Fruit fly (Drosophila melanogaster): ENCODE measurements around the gene Ho.
A peak's percentile ranks its signal among the peaks of the same experiment; 100 is the strongest.

Ho gene

dm6 chr3R:11678016-11678415 lies 1.5 kb upstream of the Ho start, which contains the start of gene CG18476:
Gene CG18476, minus strand, starts transcription at chr3R:11678116.
- TF ChIP-seq CG10543 (GFP tag; optimal IDR thresholded peaks at IDR 0.05) (peak; percentile 66), PHDP (tag; optimal IDR thresholded peaks at IDR 0.05) (peak; percentile 94), CG18262 (tag; optimal IDR thresholded peaks at IDR 0.05) (peak; percentile 94), Lim3 (GFP tag; IDR thresholded peaks at IDR 0.05) (peak; percentile 43; the same call in 1 of the 2 replicates), CG11696 (GFP tag; IDR thresholded peaks at IDR 0.05) (peak; percentile 82), CG12104 (GFP tag; optimal IDR thresholded peaks at IDR 0.05) (peak; percentile 89), CG4854 (GFP tag; optimal IDR thresholded peaks at IDR 0.05) (peak; percentile 67), CG34224 (GFP tag; IDR thresholded peaks at IDR 0.05; ENCODE audit: partially characterized antibody) (no peak), hkb (optimal IDR thresholded peaks at IDR 0.05) (no peak), hkb (GFP tag; IDR thresholded peaks at IDR 0.05) (peak; percentile 94), Doc3 (GFP tag; IDR thresholded peaks at IDR 0.05; ENCODE audit: partially characterized antibody) (no peak), CG4707 (GFP tag; optimal IDR thresholded peaks at IDR 0.05) (peak; percentile 17), cg (GFP tag; optimal IDR thresholded peaks at IDR 0.05) (no peak), CG32772 (GFP tag; IDR thresholded peaks at IDR 0.05) (peak; percentile 92), Jarid2 (GFP tag; optimal IDR thresholded peaks at IDR 0.05) (peak; percentile 29), CG17328 (GFP tag; IDR thresholded peaks at IDR 0.05) (peak; percentile 93), Trl (optimal IDR thresholded peaks at IDR 0.05) (no peak), Trl (GFP tag; optimal IDR thresholded peaks at IDR 0.05) (peak; percentile 65), CG32532 (GFP tag; IDR thresholded peaks at IDR 0.05) (peak; percentile 96), ind (GFP tag; optimal IDR thresholded peaks at IDR 0.05) (peak; percentile 91), CG7745 (tag; optimal IDR thresholded peaks at IDR 0.05) (no peak), HHEX (GFP tag; optimal IDR thresholded peaks at IDR 0.05) (peak; percentile 91), CG14050 (GFP tag; IDR thresholded peaks at IDR 0.05) (peak; percentile 86), hb (GFP tag; IDR thresholded peaks at IDR 0.05; ENCODE audit: partially characterized antibody) (no peak), Meics (GFP tag; optimal IDR thresholded peaks at IDR 0.05) (peak; percentile 90), ftz-f1 (GFP tag; optimal IDR thresholded peaks at IDR 0.05) (peak; percentile 54), psq (GFP tag; optimal IDR thresholded peaks at IDR 0.05) (peak; percentile 51), Xrp1 (GFP tag; IDR thresholded peaks at IDR 0.05) (peak; percentile 96), Abd-B (GFP tag; optimal IDR thresholded peaks at IDR 0.05) (peak; percentile 97), CG4424 (GFP tag; optimal IDR thresholded peaks at IDR 0.05) (peak; percentile 91), CG42726 (GFP tag; IDR thresholded peaks at IDR 0.05; ENCODE audit: partially characterized antibody) (no peak), pum (GFP tag; optimal IDR thresholded peaks at IDR 0.05) (peak; percentile 71), YL-1 (GFP tag; optimal IDR thresholded peaks at IDR 0.05) (peak; percentile 69), CG10654 (GFP tag; optimal IDR thresholded peaks at IDR 0.05) (peak; percentile 91), HLH4C (GFP tag; IDR thresholded peaks at IDR 0.05; ENCODE audit: partially characterized antibody) (no peak), CG9932 (GFP tag; IDR thresholded peaks at IDR 0.05) (peak; percentile 91), CG31224 (GFP tag; IDR thresholded peaks at IDR 0.05) (peak; percentile 86), CG31441 (GFP tag; IDR thresholded peaks at IDR 0.05) (peak; percentile 100), kay (GFP tag; optimal IDR thresholded peaks at IDR 0.05) (peak; percentile 84), gem (tag; optimal IDR thresholded peaks at IDR 0.05) (peak; percentile 97), unc-4 (GFP tag; IDR thresholded peaks at IDR 0.05; ENCODE audit: partially characterized antibody) (no peak), CG9609 (GFP tag; optimal IDR thresholded peaks at IDR 0.05) (peak; percentile 61), HLH54F (GFP tag; optimal IDR thresholded peaks at IDR 0.05) (peak; percentile 53), tap (tag; optimal IDR thresholded peaks at IDR 0.05) (peak; percentile 93), CG15514 (GFP tag; optimal IDR thresholded peaks at IDR 0.05) (peak; percentile 77), Dref (GFP tag; IDR thresholded peaks at IDR 0.05) (no peak), cwo (GFP tag; optimal IDR thresholded peaks at IDR 0.05) (peak; percentile 79), fd96Cb (tag; optimal IDR thresholded peaks at IDR 0.05) (peak; percentile 93), Bteb2 (GFP tag; optimal IDR thresholded peaks at IDR 0.05) (peak; percentile 77), Bgb (GFP tag; IDR thresholded peaks at IDR 0.05; ENCODE audit: partially characterized antibody) (no peak), HmgD (GFP tag; optimal IDR thresholded peaks at IDR 0.05) (no peak), br (optimal IDR thresholded peaks at IDR 0.05) (no peak)
